Fruit fly (Drosophila melanogaster) whole organism, wandering third instar larva: Measurements from ENCODE around the gene Nup133.
A peak's percentile ranks its signal among the peaks of the same experiment; 100 is the strongest.

Experiments used
- Abd-B ChIP-seq: fragments of >200 bp; optimal IDR thresholded peaks from 2 replicates; lab custom pipeline; 2017; ENCODE audit warnings: missing biosample characterization, missing genetic modification characterization
- CG32264 ChIP-seq: fragments of 200-800 bp; sonication (Bioruptor generic); optimal IDR thresholded peaks from 2 replicates; lab custom pipeline; 2016; ENCODE audit warnings: missing biosample characterization, missing genetic modification characterization
- CG9705 ChIP-seq: fragments of 200-800 bp; sonication (Bioruptor generic); optimal IDR thresholded peaks from 2 replicates; lab custom pipeline; 2018; ENCODE audit warnings: missing biosample characterization, mild to moderate bottlenecking, missing genetic modification characterization
- CrebA ChIP-seq: fragments of 200-800 bp; sonication (Bioruptor generic); optimal IDR thresholded peaks from 2 replicates; lab custom pipeline; 2016; ENCODE audit warnings: missing biosample characterization, mild to moderate bottlenecking, missing genetic modification characterization, borderline replicate concordance
- Dfd ChIP-seq: fragments of >200 bp; optimal IDR thresholded peaks from 2 replicates; lab custom pipeline; 2017; ENCODE audit warnings: missing biosample characterization, missing genetic modification characterization
- Dif ChIP-seq: fragments of 200-275, 200-300 bp; sonication (Bioruptor generic); optimal IDR thresholded peaks from 2 replicates; lab custom pipeline; 2018; ENCODE audit warnings: missing biosample characterization, missing genetic modification characterization; ENCODE audit not compliant: partially characterized antibody
- GATAd ChIP-seq: sonication (Bioruptor generic); optimal IDR thresholded peaks from 2 replicates; lab custom pipeline; 2016; ENCODE audit warnings: missing biosample characterization, missing genetic modification characterization
- HLH106 ChIP-seq: fragments of 200-800 bp; optimal IDR thresholded peaks from 3 replicates; lab custom pipeline; 2019; ENCODE audit warnings: missing biosample characterization, mild to moderate bottlenecking, missing genetic modification characterization, moderate library complexity
- Hnf4 ChIP-seq: fragments of 200-800 bp; sonication (Bioruptor generic); optimal IDR thresholded peaks from 2 replicates; lab custom pipeline; 2016; ENCODE audit warnings: missing biosample characterization, mild to moderate bottlenecking, missing genetic modification characterization
- Hr78 ChIP-seq: fragments of >200 bp; optimal IDR thresholded peaks from 2 replicates; lab custom pipeline; 2017; ENCODE audit warnings: missing biosample characterization, missing genetic modification characterization
- Hr83 ChIP-seq: fragments of 200-300 bp; sonication (Bioruptor generic); optimal IDR thresholded peaks from 2 replicates; lab custom pipeline; 2016; ENCODE audit warnings: missing biosample characterization, mild to moderate bottlenecking, missing genetic modification characterization, moderate library complexity; ENCODE audit not compliant: poor library complexity, severe bottlenecking
- Jra ChIP-seq: sonication (Bioruptor generic); optimal IDR thresholded peaks from 2 replicates; lab custom pipeline; 2016; ENCODE audit warnings: missing biosample characterization, missing genetic modification characterization
- Myc ChIP-seq: fragments of >200 bp; optimal IDR thresholded peaks from 2 replicates; lab custom pipeline; 2017
- OdsH ChIP-seq: fragments of 200-800 bp; sonication (Bioruptor generic); optimal IDR thresholded peaks from 2 replicates; lab custom pipeline; 2016; ENCODE audit warnings: missing biosample characterization, mild to moderate bottlenecking, missing genetic modification characterization
- Rel ChIP-seq, 2 experiments: fragments of 200-800 bp; sonication (Bioruptor generic) in 1 of 2; optimal IDR thresholded peaks; 2 replicates in 1 of 2; 3 replicates in 1 of 2; lab custom pipeline; 2016 to 2019; ENCODE audit warnings: mild to moderate bottlenecking in 2 of 2, missing biosample characterization in 2 of 2, missing genetic modification characterization in 2 of 2, moderate library complexity in 1 of 2
- Sp1 ChIP-seq: fragments of 200-800 bp; sonication (Bioruptor generic); optimal IDR thresholded peaks from 3 replicates; lab custom pipeline; 2019; ENCODE audit warnings: missing biosample characterization, mild to moderate bottlenecking, missing genetic modification characterization, moderate library complexity
- Vsx2 ChIP-seq: fragments of 200-300, 225-300 bp; sonication (Bioruptor generic); optimal IDR thresholded peaks from 2 replicates; lab custom pipeline; 2018; ENCODE audit warnings: missing biosample characterization, missing genetic modification characterization; ENCODE audit not compliant: partially characterized antibody
- br ChIP-seq: fragments of 200-800 bp; sonication (Bioruptor generic); optimal IDR thresholded peaks from 2 replicates; lab custom pipeline; 2016; ENCODE audit warnings: missing biosample characterization, missing genetic modification characterization
- brk ChIP-seq: fragments of 200-800 bp; sonication (Bioruptor generic); optimal IDR thresholded peaks from 2 replicates; lab custom pipeline; 2016; ENCODE audit warnings: missing biosample characterization, mild to moderate bottlenecking, missing genetic modification characterization
- dl ChIP-seq, 2 experiments: fragments of 175-275, 200-275 bp in 1 of 2; fragments of 200-275 bp in 1 of 2; sonication (Bioruptor generic); optimal IDR thresholded peaks; lab custom pipeline; 2018; ENCODE audit warnings: mild to moderate bottlenecking in 2 of 2, missing biosample characterization in 2 of 2, missing genetic modification characterization in 2 of 2, moderate library complexity in 2 of 2; ENCODE audit not compliant: partially characterized antibody in 2 of 2, insufficient read depth in 1 of 2
- dmrt93B ChIP-seq: fragments of 200-800 bp; sonication (Bioruptor generic); optimal IDR thresholded peaks from 2 replicates; lab custom pipeline; 2018; ENCODE audit warnings: missing biosample characterization, mild to moderate bottlenecking, missing genetic modification characterization
- dsf ChIP-seq: sonication (Bioruptor generic); optimal IDR thresholded peaks from 2 replicates; lab custom pipeline; 2016; ENCODE audit warnings: missing biosample characterization, missing genetic modification characterization, borderline replicate concordance
- ey ChIP-seq: fragments of 200-800 bp; sonication (Bioruptor generic); optimal IDR thresholded peaks from 2 replicates; lab custom pipeline; 2016; ENCODE audit warnings: missing biosample characterization, missing genetic modification characterization
- foxo ChIP-seq, 2 experiments: fragments of 200-800 bp; sonication (Bioruptor generic); optimal IDR thresholded peaks; 2 replicates in 1 of 2; 3 replicates in 1 of 2; lab custom pipeline; 2016 to 2017; ENCODE audit warnings: missing biosample characterization in 2 of 2, missing genetic modification characterization in 2 of 2
- fru ChIP-seq: fragments of 200-800 bp; sonication (Bioruptor generic); optimal IDR thresholded peaks from 3 replicates; lab custom pipeline; 2016; ENCODE audit warnings: missing biosample characterization, mild to moderate bottlenecking, missing genetic modification characterization
- h ChIP-seq: fragments of 200-800 bp; sonication (Bioruptor generic); optimal IDR thresholded peaks from 3 replicates; lab custom pipeline; 2016; ENCODE audit warnings: missing biosample characterization, mild to moderate bottlenecking, missing genetic modification characterization
- jim ChIP-seq: fragments of 175-275, 200-325 bp; sonication (Bioruptor generic); optimal IDR thresholded peaks from 2 replicates; lab custom pipeline; 2016; ENCODE audit warnings: missing biosample characterization, mild to moderate bottlenecking, missing genetic modification characterization
- lola ChIP-seq: fragments of >200 bp; optimal IDR thresholded peaks from 2 replicates; lab custom pipeline; 2017; ENCODE audit warnings: missing biosample characterization, missing genetic modification characterization
- pan ChIP-seq: fragments of >200 bp; optimal IDR thresholded peaks from 2 replicates; lab custom pipeline; 2017
- psq ChIP-seq: fragments of 200-800 bp; sonication (Bioruptor generic); optimal IDR thresholded peaks from 3 replicates; lab custom pipeline; 2017; ENCODE audit warnings: missing biosample characterization, mild to moderate bottlenecking, missing genetic modification characterization, moderate library complexity
- rgr ChIP-seq: fragments of 200-800 bp; sonication (Bioruptor generic); optimal IDR thresholded peaks from 3 replicates; lab custom pipeline; 2016; ENCODE audit warnings: missing biosample characterization, mild to moderate bottlenecking, missing genetic modification characterization
- sage ChIP-seq: fragments of 200-800 bp; sonication (Bioruptor generic); optimal IDR thresholded peaks from 2 replicates; lab custom pipeline; 2016; ENCODE audit warnings: missing biosample characterization, mild to moderate bottlenecking, missing genetic modification characterization
- sv ChIP-seq: fragments of 200-800 bp; sonication (Bioruptor generic); optimal IDR thresholded peaks from 3 replicates; lab custom pipeline; 2016; ENCODE audit warnings: missing biosample characterization, missing genetic modification characterization
- tai ChIP-seq: sonication (Bioruptor generic); optimal IDR thresholded peaks from 2 replicates; lab custom pipeline; 2016; ENCODE audit warnings: missing biosample characterization, missing genetic modification characterization
- usp ChIP-seq: fragments of >200 bp; optimal IDR thresholded peaks from 2 replicates; lab custom pipeline; 2017; ENCODE audit warnings: missing biosample characterization, missing genetic modification characterization
- woc ChIP-seq: sonication (Bioruptor generic); optimal IDR thresholded peaks from 2 replicates; lab custom pipeline; 2016; ENCODE audit warnings: missing biosample characterization, mild to moderate bottlenecking, missing genetic modification characterization

Nup133 gene

DNA sequence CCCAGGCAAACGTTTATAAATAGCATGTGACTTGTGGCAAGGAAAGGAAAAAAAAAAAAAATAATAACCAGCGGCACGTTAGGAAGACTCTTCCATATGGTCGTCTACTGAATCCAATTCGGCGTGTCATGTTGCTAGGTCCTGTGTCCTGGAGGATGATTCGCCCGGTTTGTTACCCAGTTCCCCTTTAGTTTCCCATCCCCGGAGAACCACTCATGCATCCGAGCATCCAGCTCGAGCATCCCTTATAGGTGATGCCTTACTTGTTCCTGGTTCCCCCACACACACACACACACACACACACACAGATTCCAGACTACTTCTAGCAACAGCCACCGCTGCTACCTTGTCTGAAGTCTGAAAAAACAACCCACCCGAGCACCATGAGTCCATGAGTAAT lies 27.5 kb downstream of the Nup133 start:
- TF ChIP-seq CG9705 (no peak), Jra (GFP tag; lab: Kevin White, UChicago) (no peak), CrebA (no peak), GATAd (GFP tag; lab: Kevin White, UChicago) (no peak), CG32264 (GFP tag; lab: Kevin White, UChicago) (no peak), pan (lab: Kevin White, UChicago) (no peak), fru (GFP tag; lab: Kevin White, UChicago) (no peak), psq (GFP tag; lab: Kevin White, UChicago) (no peak), jim (GFP tag; lab: Kevin White, UChicago) (no peak), HLH106 (no peak), Abd-B (no peak), Hnf4 (GFP tag; lab: Kevin White, UChicago) (no peak)

DNA sequence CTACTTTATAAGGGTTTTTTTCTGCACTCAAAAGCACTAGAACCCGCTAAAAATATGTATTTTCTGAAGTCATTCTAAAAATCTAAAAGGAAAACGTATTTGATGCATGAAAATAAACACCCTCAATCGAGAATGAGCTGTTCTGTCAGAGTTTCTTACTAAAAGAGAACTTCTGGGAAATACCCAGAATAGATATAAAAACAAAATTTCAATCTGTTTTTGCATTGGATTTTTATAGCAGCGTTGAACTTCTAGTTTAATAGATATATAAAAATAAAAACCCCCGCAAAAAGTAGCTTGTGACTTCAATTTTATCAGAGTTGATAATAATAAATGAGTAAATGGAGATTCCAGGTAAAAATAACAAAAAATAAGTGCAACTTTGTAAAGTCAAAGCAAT lies 28.0 kb downstream of the Nup133 start:
- TF ChIP-seq Hnf4 (GFP tag; lab: Kevin White, UChicago) (no peak), Sp1 (GFP tag; lab: Kevin White, UChicago) (no peak), ey (GFP tag; lab: Kevin White, UChicago) (no peak), br (GFP tag; lab: Kevin White, UChicago) (no peak), fru (GFP tag; lab: Kevin White, UChicago) (no peak), lola (GFP tag; lab: Kevin White, UChicago) (no peak), usp (GFP tag; lab: Kevin White, UChicago) (no peak), foxo (GFP tag; optimal IDR thresholded peaks at IDR 0.05; lab: Kevin White, UChicago) (no peak), sv (GFP tag; lab: Kevin White, UChicago) (no peak), Hr78 (no peak), sage (no peak), GATAd (GFP tag; lab: Kevin White, UChicago) (no peak), Hr83 (GFP tag; lab: Kevin White, UChicago) (no peak), dmrt93B (GFP tag; lab: Kevin White, UChicago) (no peak), jim (GFP tag; lab: Kevin White, UChicago) (no peak), woc (GFP tag; lab: Kevin White, UChicago) (no peak), Myc (lab: Kevin White, UChicago) (no peak), dl (GFP tag; optimal IDR thresholded peaks at IDR 0.05; lab: Kevin White, UChicago; ENCODE audit: insufficient read depth in 1 of 2, partially characterized antibody in 2 of 2) (no peak), OdsH (GFP tag; lab: Kevin White, UChicago) (no peak)

DNA sequence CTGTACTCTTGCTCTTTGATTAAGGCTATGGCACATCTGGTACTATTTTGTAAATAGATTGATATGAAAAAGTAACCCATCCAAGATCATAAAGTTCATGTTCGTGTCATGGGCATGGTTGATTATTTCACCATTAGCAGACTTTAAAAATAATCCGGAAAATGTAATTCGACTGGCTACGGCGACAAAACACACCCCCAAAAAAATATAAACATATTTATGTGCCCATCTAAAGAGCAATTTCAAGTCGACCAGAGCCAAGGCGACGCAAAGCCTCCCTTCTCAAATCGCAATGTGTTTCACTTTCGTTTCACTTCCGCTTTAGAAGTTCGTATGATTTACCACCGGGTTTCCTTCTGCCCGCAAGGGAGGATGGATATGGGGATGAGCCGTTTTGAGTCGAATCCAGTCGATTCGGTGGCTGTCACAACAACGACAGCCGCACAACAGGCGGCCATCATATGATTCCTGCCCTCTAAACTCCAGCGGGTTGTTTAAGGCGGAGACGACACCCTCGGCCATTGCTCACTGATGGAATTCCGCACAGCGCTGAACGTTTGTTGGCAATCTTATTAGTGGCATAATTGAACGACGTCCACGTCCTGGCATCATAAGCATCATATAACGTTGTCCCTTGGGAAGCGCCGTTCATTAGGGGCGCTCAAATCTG lies 28.7 kb downstream of the Nup133 start:
- TF ChIP-seq h (GFP tag; lab: Kevin White, UChicago), result no peak
- TF ChIP-seq dmrt93B (GFP tag; lab: Kevin White, UChicago), result no peak
- TF ChIP-seq usp (GFP tag; lab: Kevin White, UChicago), result no peak
- TF ChIP-seq lola (GFP tag; lab: Kevin White, UChicago), result no peak
- TF ChIP-seq CrebA, result no peak
- no peak for TF ChIP-seq tai (GFP tag; lab: Kevin White, UChicago)
- no peak for TF ChIP-seq Hnf4 (GFP tag; lab: Kevin White, UChicago)
- TF ChIP-seq brk (GFP tag; lab: Kevin White, UChicago), result no peak
- no peak for TF ChIP-seq sage
- TF ChIP-seq HLH106, result no peak
- TF ChIP-seq, all 38 proteins: peak for 0

DNA sequence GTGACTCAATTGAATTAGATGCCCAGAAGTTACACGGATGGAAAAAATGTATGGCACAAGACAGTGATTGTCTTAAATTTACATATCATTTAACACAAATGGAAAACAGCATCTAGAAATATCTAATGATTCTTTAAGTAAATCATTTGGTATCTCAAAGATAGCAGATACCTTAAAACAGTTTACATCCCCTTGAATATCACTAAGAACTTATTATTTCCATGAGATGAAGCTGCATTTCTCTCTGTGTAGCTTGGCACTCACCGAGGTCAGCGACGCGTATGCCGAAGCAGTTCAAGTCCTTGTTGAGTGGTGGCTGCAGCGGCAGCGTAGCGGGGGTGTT lies 29.2 kb downstream of the Nup133 start:
- TF ChIP-seq Dif (GFP tag; lab: Kevin White, UChicago), result no peak
- peak; percentile 6 for TF ChIP-seq fru (GFP tag; lab: Kevin White, UChicago)

DNA sequence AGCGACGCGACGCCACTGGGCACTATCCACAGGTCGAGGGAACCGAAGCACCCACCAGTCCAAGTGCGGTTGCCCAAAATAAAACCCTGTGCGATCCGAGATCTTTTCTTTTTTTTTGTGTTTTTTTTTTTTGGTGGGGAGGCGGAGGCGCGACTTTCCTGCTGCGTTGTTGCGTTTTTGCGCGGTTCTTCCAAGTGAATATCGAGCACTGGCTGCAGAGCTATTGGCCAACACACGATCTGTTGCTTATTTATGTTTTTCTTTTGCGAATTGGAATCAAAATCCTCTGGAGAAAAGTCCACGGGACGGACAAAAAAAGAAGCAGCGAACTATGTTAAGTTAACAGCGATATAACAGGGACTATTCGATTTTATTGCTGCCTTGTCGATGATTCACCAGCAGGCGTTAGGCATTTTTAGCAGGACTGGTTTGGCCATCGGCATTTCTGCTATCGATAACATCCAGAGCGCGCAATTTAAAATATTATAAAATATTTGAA lies 30.4 kb downstream of the Nup133 start, which contains the start of gene wge:
TSS of gene wge (minus strand) at position 343 of the 499 bp plus-strand sequence.
- TF ChIP-seq sage (no peak), Dfd (GFP tag; lab: Kevin White, UChicago) (no peak), h (GFP tag; lab: Kevin White, UChicago) (no peak), br (GFP tag; lab: Kevin White, UChicago) (no peak), Jra (GFP tag; lab: Kevin White, UChicago) (no peak), jim (GFP tag; lab: Kevin White, UChicago) (peak; percentile 80), psq (GFP tag; lab: Kevin White, UChicago) (no peak), usp (GFP tag; lab: Kevin White, UChicago) (no peak), sv (GFP tag; lab: Kevin White, UChicago) (no peak), Hr78 (no peak), GATAd (GFP tag; lab: Kevin White, UChicago) (no peak), HLH106 (peak; percentile 12), tai (GFP tag; lab: Kevin White, UChicago) (no peak), CrebA (no peak), CG32264 (GFP tag; lab: Kevin White, UChicago) (no peak), dmrt93B (GFP tag; lab: Kevin White, UChicago) (no peak), fru (GFP tag; lab: Kevin White, UChicago) (no peak), CG9705 (no peak), Rel (GFP tag; optimal IDR thresholded peaks at IDR 0.05; lab: Kevin White, UChicago) (no peak), Rel (tag; optimal IDR thresholded peaks at IDR 0.05; lab: Kevin White, UChicago) (peak; percentile 33), ey (GFP tag; lab: Kevin White, UChicago) (no peak), Sp1 (GFP tag; lab: Kevin White, UChicago) (peak; percentile 59), Vsx2 (no peak), Hr83 (GFP tag; lab: Kevin White, UChicago) (no peak), dsf (GFP tag; lab: Kevin White, UChicago) (no peak), rgr (GFP tag; lab: Kevin White, UChicago) (no peak), dl (GFP tag; optimal IDR thresholded peaks at IDR 0.05; lab: Kevin White, UChicago; ENCODE audit: insufficient read depth in 1 of 2, partially characterized antibody in 2 of 2) (no peak)
